Fruit fly (Drosophila melanogaster) whole organism, embryonic: ENCODE data around the gene CG43400.

ENCODE experiments used
- Ada2b ChIP-seq: fragments of 200-800 bp; sonication (Bioruptor generic); IDR thresholded peaks from 2 replicates; pipeline ENCODE4 v1.3.6; 2022; ENCODE audit warnings: missing biosample characterization, missing genetic modification characterization
- Antp ChIP-seq: fragments of 200-800 bp; sonication (Bioruptor generic); optimal IDR thresholded peaks from 3 replicates; lab custom pipeline; 2016; ENCODE audit warnings: missing biosample characterization, missing genetic modification characterization
- Asciz ChIP-seq: fragments of 200-800 bp; sonication (Bioruptor generic); optimal IDR thresholded peaks from 2 replicates; lab custom pipeline; 2017; ENCODE audit warnings: missing biosample characterization, mild to moderate bottlenecking, missing genetic modification characterization, missing genetic modification reagents
- B-H1 ChIP-seq: fragments of 200-800 bp; sonication (Bioruptor generic); IDR thresholded peaks from 3 replicates; pipeline ENCODE4 v1.3.6; 2022; ENCODE audit warnings: missing biosample characterization, missing genetic modification characterization
- Bdp1 ChIP-seq: fragments of 200-800 bp; sonication (Bioruptor generic); optimal IDR thresholded peaks from 3 replicates; lab custom pipeline; 2016; ENCODE audit warnings: missing biosample characterization, missing genetic modification characterization
- CG10462 ChIP-seq: fragments of 200-800 bp; sonication (Bioruptor generic); optimal IDR thresholded peaks from 2 replicates; lab custom pipeline; 2016; ENCODE audit warnings: missing biosample characterization, missing genetic modification characterization
- CG10543 ChIP-seq: fragments of 200-800 bp; sonication (Bioruptor generic); optimal IDR thresholded peaks from 3 replicates; lab custom pipeline; 2017; ENCODE audit warnings: missing biosample characterization, mild to moderate bottlenecking, missing genetic modification characterization, moderate library complexity
- CG10565 ChIP-seq: fragments of 200-800 bp; sonication (Bioruptor generic); optimal IDR thresholded peaks from 3 replicates; lab custom pipeline; 2016; ENCODE audit warnings: missing biosample characterization, mild to moderate bottlenecking, missing genetic modification characterization
- CG12155 ChIP-seq: fragments of 200-800 bp; sonication (Bioruptor generic); optimal IDR thresholded peaks from 3 replicates; lab custom pipeline; 2016; ENCODE audit warnings: missing biosample characterization, missing genetic modification characterization
- CG14014 ChIP-seq: fragments of 200-800 bp; sonication (Bioruptor generic); IDR thresholded peaks from 2 replicates; pipeline ENCODE4 v1.3.6; 2022; ENCODE audit warnings: missing biosample characterization, missing genetic modification characterization
- CG16863 ChIP-seq: fragments of 200-800 bp; sonication (Bioruptor generic); optimal IDR thresholded peaks from 3 replicates; lab custom pipeline; 2016; ENCODE audit warnings: missing biosample characterization, missing genetic modification characterization
- CG18262 ChIP-seq: fragments of 200-800 bp; optimal IDR thresholded peaks from 3 replicates; lab custom pipeline; 2019; ENCODE audit warnings: missing biosample characterization, mild to moderate bottlenecking, missing genetic modification characterization, moderate library complexity
- CG2116 ChIP-seq: fragments of 200-800 bp; sonication (Bioruptor generic); optimal IDR thresholded peaks from 3 replicates; lab custom pipeline; 2018; ENCODE audit warnings: missing biosample characterization, mild to moderate bottlenecking, missing genetic modification characterization
- CG31224 ChIP-seq: fragments of 200-800 bp; sonication (Bioruptor generic); IDR thresholded peaks from 2 replicates; pipeline ENCODE4 v1.3.6; 2022; ENCODE audit warnings: missing biosample characterization, missing genetic modification characterization
- CG32532 ChIP-seq: fragments of 200-800 bp; sonication (Bioruptor generic); IDR thresholded peaks from 2 replicates; pipeline ENCODE4 v1.3.6; 2022; ENCODE audit warnings: missing biosample characterization, missing genetic modification characterization
- CG3838 ChIP-seq: fragments of 200-800 bp; sonication (Bioruptor generic); optimal IDR thresholded peaks from 3 replicates; lab custom pipeline; 2016; ENCODE audit warnings: missing biosample characterization, missing genetic modification characterization
- CG4360 ChIP-seq: fragments of 200-800 bp; sonication (Bioruptor generic); IDR thresholded peaks from 2 replicates; pipeline ENCODE4 v1.3.6; 2022; ENCODE audit warnings: missing biosample characterization, missing genetic modification characterization
- CG43689 ChIP-seq: fragments of 200-800 bp; sonication (Bioruptor generic); IDR thresholded peaks from 2 replicates; pipeline ENCODE4 v1.3.6; 2022; ENCODE audit warnings: missing biosample characterization, missing genetic modification characterization
- CG4404 ChIP-seq: fragments of 200-800 bp; sonication (Bioruptor generic); IDR thresholded peaks from 2 replicates; pipeline ENCODE4 v1.3.6; 2022; ENCODE audit warnings: missing biosample characterization, missing genetic modification characterization
- CG4707 ChIP-seq: fragments of 200-800 bp; sonication (Bioruptor generic); optimal IDR thresholded peaks from 2 replicates; lab custom pipeline; 2018; ENCODE audit warnings: missing biosample characterization, mild to moderate bottlenecking, missing genetic modification characterization, moderate library complexity
- CG7839 ChIP-seq: fragments of 200-800 bp; sonication (Bioruptor generic); optimal IDR thresholded peaks from 3 replicates; lab custom pipeline; 2018; ENCODE audit warnings: missing biosample characterization, mild to moderate bottlenecking, missing genetic modification characterization, moderate library complexity
- CG7987 ChIP-seq: fragments of 200-800 bp; sonication (Bioruptor generic); optimal IDR thresholded peaks from 2 replicates; lab custom pipeline; 2018; ENCODE audit warnings: missing biosample characterization, mild to moderate bottlenecking, missing genetic modification characterization, moderate library complexity
- CG8290 ChIP-seq, 3 experiments: fragments of 200-800 bp; sonication (Bioruptor generic); optimal IDR thresholded peaks; 2 replicates each; lab custom pipeline; 2016 to 2019; ENCODE audit warnings: missing biosample characterization in 3 of 3, missing genetic modification characterization in 3 of 3, mild to moderate bottlenecking in 2 of 3, moderate library complexity in 1 of 3
- Dfd ChIP-seq, 2 experiments: fragments of >200 bp; optimal IDR thresholded peaks; 2 replicates each; lab custom pipeline; 2017; ENCODE audit warnings: missing biosample characterization in 2 of 2, missing genetic modification characterization in 2 of 2
- Hr78 ChIP-seq, 2 experiments: fragments of 200-800 bp in 1 of 2; fragments of >200 bp in 1 of 2; sonication (Bioruptor generic) in 1 of 2; optimal IDR thresholded peaks; 2 replicates each; lab custom pipeline; 2017 to 2019; ENCODE audit warnings: missing biosample characterization in 2 of 2, missing genetic modification characterization in 2 of 2, mild to moderate bottlenecking in 1 of 2, moderate library complexity in 1 of 2
- MTF-1 ChIP-seq: fragments of 200-800 bp; sonication (Bioruptor generic); optimal IDR thresholded peaks from 2 replicates; lab custom pipeline; 2018; ENCODE audit warnings: missing biosample characterization, mild to moderate bottlenecking, missing genetic modification characterization, borderline replicate concordance
- Myb ChIP-seq: fragments of 200-800 bp; sonication (Bioruptor generic); optimal IDR thresholded peaks from 2 replicates; lab custom pipeline; 2016; ENCODE audit warnings: missing biosample characterization, missing genetic modification characterization
- NC2α ChIP-seq: fragments of 200-800 bp; sonication (Bioruptor generic); optimal IDR thresholded peaks from 2 replicates; lab custom pipeline; 2016; ENCODE audit warnings: missing biosample characterization, missing genetic modification characterization
- Oli ChIP-seq: fragments of 200-800 bp; sonication (Bioruptor generic); optimal IDR thresholded peaks from 2 replicates; lab custom pipeline; 2018; ENCODE audit warnings: missing biosample characterization, mild to moderate bottlenecking, missing genetic modification characterization, moderate library complexity
- Rfx ChIP-seq: fragments of 200-800 bp; sonication (Bioruptor generic); IDR thresholded peaks from 2 replicates; pipeline ENCODE4 v1.3.6; 2022; ENCODE audit warnings: missing biosample characterization, missing genetic modification characterization
- Sox102F ChIP-seq: fragments of 200-800 bp; sonication (Bioruptor generic); optimal IDR thresholded peaks from 2 replicates; lab custom pipeline; 2018; ENCODE audit warnings: missing biosample characterization, mild to moderate bottlenecking, missing genetic modification characterization, moderate library complexity
- Ssrp ChIP-seq: fragments of 200-800 bp; sonication (Bioruptor generic); optimal IDR thresholded peaks from 2 replicates; lab custom pipeline; 2018; ENCODE audit warnings: missing biosample characterization, mild to moderate bottlenecking, missing genetic modification characterization, moderate library complexity
- Trl ChIP-seq, 3 experiments: fragments of >200 bp in 2 of 3; fragments of 200-800 bp in 1 of 3; sonication (Bioruptor generic) in 1 of 3; optimal IDR thresholded peaks; 2 replicates in 1 of 3; 3 replicates in 2 of 3; lab custom pipeline; 2016 to 2017; ENCODE audit warnings: missing biosample characterization in 1 of 3, missing genetic modification characterization in 1 of 3
- Xbp1 ChIP-seq: fragments of 200-800 bp; sonication (Bioruptor generic); optimal IDR thresholded peaks from 3 replicates; lab custom pipeline; 2016; ENCODE audit warnings: missing biosample characterization, mild to moderate bottlenecking, missing genetic modification characterization
- Xrp1 ChIP-seq: fragments of 200-800 bp; sonication (Bioruptor generic); IDR thresholded peaks from 2 replicates; pipeline ENCODE4 v1.3.6; 2022; ENCODE audit warnings: missing biosample characterization, missing genetic modification characterization
- ash1 ChIP-seq: fragments of 200-800 bp; sonication (Bioruptor generic); optimal IDR thresholded peaks from 2 replicates; lab custom pipeline; 2018; ENCODE audit warnings: missing biosample characterization, mild to moderate bottlenecking, missing genetic modification characterization
- cg ChIP-seq: fragments of 200-800 bp; sonication (Bioruptor generic); optimal IDR thresholded peaks from 3 replicates; lab custom pipeline; 2019; ENCODE audit warnings: missing biosample characterization, mild to moderate bottlenecking, missing genetic modification characterization, moderate library complexity
- esg ChIP-seq: fragments of 200-800 bp; sonication (Bioruptor generic); conservative IDR thresholded peaks from 2 replicates; pipeline ENCODE4 v1.3.6; 2022; ENCODE audit warnings: missing biosample characterization, missing genetic modification characterization
- ewg ChIP-seq: fragments of 200-800 bp; sonication (Bioruptor generic); optimal IDR thresholded peaks from 3 replicates; lab custom pipeline; 2017; ENCODE audit warnings: mild to moderate bottlenecking, missing biosample characterization, missing genetic modification reagents, missing genetic modification characterization
- gcm2 ChIP-seq: fragments of 200-800 bp; sonication (Bioruptor generic); optimal IDR thresholded peaks from 2 replicates; lab custom pipeline; 2016; ENCODE audit warnings: missing biosample characterization, missing genetic modification characterization
- ken ChIP-seq: fragments of 200-800 bp; sonication (Bioruptor generic); IDR thresholded peaks from 3 replicates; pipeline ENCODE4 v1.3.6; 2022; ENCODE audit warnings: missing biosample characterization, missing genetic modification characterization
- kni ChIP-seq: fragments of 200-800 bp; sonication (Bioruptor generic); optimal IDR thresholded peaks from 3 replicates; lab custom pipeline; 2017; ENCODE audit warnings: mild to moderate bottlenecking, missing biosample characterization, missing genetic modification reagents, missing genetic modification characterization
- lilli ChIP-seq: fragments of 200-800 bp; sonication (Bioruptor generic); optimal IDR thresholded peaks from 3 replicates; lab custom pipeline; 2016; ENCODE audit warnings: missing biosample characterization, missing genetic modification characterization
- oc ChIP-seq: fragments of 200-800 bp; sonication (Bioruptor generic); optimal IDR thresholded peaks from 2 replicates; lab custom pipeline; 2018; ENCODE audit warnings: missing biosample characterization, mild to moderate bottlenecking, missing genetic modification characterization, moderate library complexity
- org-1 ChIP-seq: fragments of 200-800 bp; sonication (Bioruptor generic); optimal IDR thresholded peaks from 2 replicates; lab custom pipeline; 2017; ENCODE audit warnings: missing biosample characterization, missing genetic modification characterization
- rib ChIP-seq: fragments of 200-800 bp; sonication (Bioruptor generic); IDR thresholded peaks from 2 replicates; pipeline ENCODE4 v1.3.6; 2022; ENCODE audit warnings: missing biosample characterization, missing genetic modification characterization
- stc ChIP-seq: fragments of 200-800 bp; sonication (Bioruptor generic); IDR thresholded peaks from 2 replicates; pipeline ENCODE4 v1.3.6; 2022; ENCODE audit warnings: missing biosample characterization, missing genetic modification characterization
- stwl ChIP-seq: fragments of 200-800 bp; sonication (Bioruptor generic); optimal IDR thresholded peaks from 3 replicates; lab custom pipeline; 2018; ENCODE audit warnings: missing biosample characterization, mild to moderate bottlenecking, missing genetic modification characterization, moderate library complexity
- tna ChIP-seq: fragments of 200-800 bp; sonication (Bioruptor generic); IDR thresholded peaks from 2 replicates; pipeline ENCODE4 v1.3.6; 2022; ENCODE audit warnings: missing biosample characterization, missing genetic modification characterization; ENCODE audit not compliant: partially characterized antibody
- zfh2 ChIP-seq: fragments of 200-800 bp; sonication (Bioruptor generic); optimal IDR thresholded peaks from 2 replicates; lab custom pipeline; 2016; ENCODE audit warnings: missing biosample characterization, missing genetic modification characterization

Gene CG43400

DNA sequence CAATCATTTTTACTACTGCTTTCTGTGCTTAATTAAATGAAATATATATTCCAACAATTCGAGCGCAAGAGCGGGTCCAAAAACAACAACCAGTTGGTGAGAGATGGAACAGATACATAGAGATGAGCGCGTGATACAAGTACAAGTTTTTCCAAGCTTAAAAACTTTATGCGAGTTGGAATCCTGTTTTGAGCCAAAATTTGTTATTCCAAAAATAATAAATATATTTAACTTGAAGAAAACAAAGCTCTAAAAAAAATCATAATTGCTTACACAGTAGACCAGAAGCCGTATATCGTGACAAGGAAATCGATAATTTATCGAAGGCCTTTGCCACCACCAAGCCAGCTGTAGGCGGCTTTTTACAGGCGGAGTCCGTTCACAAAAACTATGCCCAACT is 24.2 kb downstream of the CG43400 start, which contains the start of the genes CG13097 and PIG-U (continued):
- TF ChIP-seq Trl (optimal IDR thresholded peaks at IDR 0.05; lab: Kevin White, UChicago) = no peak
- TF ChIP-seq Trl (GFP tag; optimal IDR thresholded peaks at IDR 0.05; lab: Kevin White, UChicago) = peak; percentile 63
- peak; percentile 84; the same call in 2 of the 3 replicates for TF ChIP-seq ken (GFP tag; lab: Robert Waterston, UW)
- peak; percentile 54 for TF ChIP-seq CG7987 (GFP tag; lab: Kevin White, UChicago)
- peak; percentile 50 for TF ChIP-seq CG16863 (GFP tag; lab: Kevin White, UChicago)
- TF ChIP-seq B-H1 (GFP tag; lab: Robert Waterston, UW) = peak; percentile 40; the same call in 2 of the 3 replicates
- TF ChIP-seq CG32532 (GFP tag; lab: Robert Waterston, UW) = peak; percentile 83
- TF ChIP-seq CG14014 (GFP tag; lab: Robert Waterston, UW) = peak; percentile 73
- peak; percentile 85 for TF ChIP-seq zfh2 (GFP tag; lab: Kevin White, UChicago)
- TF ChIP-seq Rfx (GFP tag; lab: Robert Waterston, UW) = peak; percentile 90
- TF ChIP-seq ash1 (GFP tag; lab: Kevin White, UChicago) = no peak
- TF ChIP-seq Xbp1 (GFP tag; lab: Kevin White, UChicago) = peak; percentile 87
- TF ChIP-seq CG12155 (GFP tag; lab: Kevin White, UChicago) = peak; percentile 86
- TF ChIP-seq CG8290 (GFP tag; optimal IDR thresholded peaks at IDR 0.05; lab: Kevin White, UChicago) = peak; percentile 89
- no peak for TF ChIP-seq CG8290 (tag; optimal IDR thresholded peaks at IDR 0.05; lab: Kevin White, UChicago)
- TF ChIP-seq cg (GFP tag; lab: Kevin White, UChicago) = no peak
- TF ChIP-seq Asciz (GFP tag; lab: Kevin White, UChicago) = no peak
- TF ChIP-seq CG4707 (GFP tag; lab: Kevin White, UChicago) = no peak
- TF ChIP-seq CG3838 (GFP tag; lab: Kevin White, UChicago) = peak; percentile 29
- peak; percentile 24 for TF ChIP-seq org-1 (GFP tag; lab: Kevin White, UChicago)
- TF ChIP-seq CG31224 (GFP tag; lab: Robert Waterston, UW) = peak; percentile 53; the same call in 1 of the 2 replicates
- TF ChIP-seq kni (GFP tag; lab: Kevin White, UChicago) = no peak
- TF ChIP-seq tna (GFP tag; lab: Robert Waterston, UW) = peak; percentile 75; the same call in 1 of the 2 replicates
- peak; percentile 68 for TF ChIP-seq Myb (GFP tag; lab: Kevin White, UChicago)
- TF ChIP-seq Bdp1 (GFP tag; lab: Kevin White, UChicago) = peak; percentile 69
- peak; percentile 55 for TF ChIP-seq stc (GFP tag; lab: Robert Waterston, UW)
- TF ChIP-seq Oli (tag; lab: Kevin White, UChicago) = peak; percentile 57
- no peak for TF ChIP-seq NC2α (GFP tag; lab: Kevin White, UChicago)
- no peak for TF ChIP-seq Sox102F (GFP tag; lab: Kevin White, UChicago)
- TF ChIP-seq Ada2b (GFP tag; lab: Robert Waterston, UW) = peak; percentile 82
- TF ChIP-seq oc (tag; lab: Kevin White, UChicago) = no peak
- TF ChIP-seq Ssrp = peak; percentile 63
- peak; percentile 92 for TF ChIP-seq CG2116
- no peak for TF ChIP-seq MTF-1 (GFP tag; lab: Kevin White, UChicago)
- peak; percentile 72 for TF ChIP-seq esg
- TF ChIP-seq CG4404 (GFP tag; lab: Robert Waterston, UW) = peak; percentile 68
- TF ChIP-seq Xrp1 (GFP tag; lab: Robert Waterston, UW) = peak; percentile 81
- no peak for TF ChIP-seq CG43689 (GFP tag; lab: Robert Waterston, UW)
- TF ChIP-seq CG10565 = peak; percentile 71
- TF ChIP-seq CG10543 (GFP tag; lab: Kevin White, UChicago) = peak; percentile 70
- peak; percentile 75 for TF ChIP-seq CG7839 (tag; lab: Kevin White, UChicago)
- peak; percentile 64 for TF ChIP-seq Antp
- no peak for TF ChIP-seq Hr78 (GFP tag; optimal IDR thresholded peaks at IDR 0.05; lab: Kevin White, UChicago)
- peak; percentile 53; the same call in 1 of the 2 replicates for TF ChIP-seq CG4360 (GFP tag; lab: Robert Waterston, UW)
- no peak for TF ChIP-seq gcm2 (GFP tag; lab: Kevin White, UChicago)
- TF ChIP-seq lilli (GFP tag; lab: Kevin White, UChicago) = peak; percentile 95
- no peak for TF ChIP-seq Dfd (GFP tag; optimal IDR thresholded peaks at IDR 0.05; lab: Kevin White, UChicago)
- peak; percentile 68 for TF ChIP-seq rib (GFP tag; lab: Robert Waterston, UW)
- TF ChIP-seq CG18262 (tag; lab: Kevin White, UChicago) = peak; percentile 75
- TF ChIP-seq ewg (GFP tag; lab: Kevin White, UChicago) = peak; percentile 34
- TF ChIP-seq stwl (tag; lab: Kevin White, UChicago) = peak; percentile 74
- peak; percentile 67 for TF ChIP-seq CG10462
